Worm (Caenorhabditis elegans) whole organism, late embryonic: ENCODE measurements around the gene F57G8.7.

Experiments used
- C08G9.2 ChIP-seq: sonication (generic microtip); optimal IDR thresholded peaks from 2 replicates; lab custom pipeline; 2016; ENCODE audit warnings: mild to moderate bottlenecking, missing genetic modification characterization, moderate library complexity, missing compliant biosample characterization
- F13H6.1 ChIP-seq: sonication (generic microtip); optimal IDR thresholded peaks from 2 replicates; lab custom pipeline; 2016; ENCODE audit warnings: missing genetic modification characterization, missing compliant biosample characterization
- K02D7.2 ChIP-seq: sonication (generic microtip); optimal IDR thresholded peaks from 2 replicates; lab custom pipeline; 2017; ENCODE audit warnings: mild to moderate bottlenecking, missing genetic modification characterization, missing compliant biosample characterization
- K09A11.1 ChIP-seq: sonication (generic microtip); optimal IDR thresholded peaks from 2 replicates; lab custom pipeline; 2017; ENCODE audit warnings: antibody characterized with exemption, mild to moderate bottlenecking, missing genetic modification characterization, missing compliant biosample characterization; ENCODE audit not compliant: insufficient read depth
- T23F11.4 ChIP-seq: fragments of 200-800 bp; sonication (Bioruptor generic); optimal IDR thresholded peaks from 2 replicates; lab custom pipeline; 2018; ENCODE audit warnings: mild to moderate bottlenecking, missing genetic modification characterization, missing compliant biosample characterization
- Y22D7AL.16 ChIP-seq: sonication (generic microtip); optimal IDR thresholded peaks from 2 replicates; lab custom pipeline; 2016; ENCODE audit warnings: missing genetic modification characterization, missing compliant biosample characterization
- ahr-1 ChIP-seq: sonication (generic microtip); optimal IDR thresholded peaks from 2 replicates; lab custom pipeline; 2016; ENCODE audit warnings: missing genetic modification characterization, missing compliant biosample characterization
- ama-1 ChIP-seq: fragments of 150-350 bp; optimal IDR thresholded peaks from 2 replicates; lab custom pipeline; 2014
- ceh-14 ChIP-seq: sonication (generic microtip); optimal IDR thresholded peaks from 2 replicates; lab custom pipeline; 2016; ENCODE audit warnings: missing genotype, missing genetic modification characterization, missing compliant biosample characterization
- ceh-18 ChIP-seq: sonication (generic microtip); optimal IDR thresholded peaks from 2 replicates; lab custom pipeline; 2016; ENCODE audit warnings: missing genetic modification characterization, missing compliant biosample characterization
- ceh-19 ChIP-seq: fragments of 200-800 bp; sonication (Bioruptor generic); optimal IDR thresholded peaks from 2 replicates; lab custom pipeline; 2018; ENCODE audit warnings: mild to moderate bottlenecking, missing genetic modification characterization, missing compliant biosample characterization
- ceh-2 ChIP-seq: sonication (generic microtip); optimal IDR thresholded peaks from 2 replicates; lab custom pipeline; 2016; ENCODE audit warnings: missing genotype, missing genetic modification characterization, missing compliant biosample characterization
- ceh-22 ChIP-seq: sonication (generic microtip); optimal IDR thresholded peaks from 2 replicates; lab custom pipeline; 2017; ENCODE audit warnings: missing biosample characterization, missing genetic modification characterization
- ceh-34 ChIP-seq: sonication (generic microtip); optimal IDR thresholded peaks from 2 replicates; lab custom pipeline; 2016; ENCODE audit warnings: mild to moderate bottlenecking, missing genetic modification characterization, missing compliant biosample characterization
- ceh-45 ChIP-seq: fragments of 200-800 bp; sonication (Bioruptor generic); IDR thresholded peaks from 2 replicates; pipeline ENCODE4 v1.3.6; 2022; ENCODE audit warnings: missing genetic modification reagents, missing genetic modification characterization, missing compliant biosample characterization
- ceh-6 ChIP-seq: fragments of 200-800 bp; sonication (Bioruptor generic); optimal IDR thresholded peaks from 2 replicates; lab custom pipeline; 2018; ENCODE audit warnings: mild to moderate bottlenecking, missing genetic modification characterization, missing compliant biosample characterization
- ceh-9 ChIP-seq: sonication (generic microtip); optimal IDR thresholded peaks from 2 replicates; lab custom pipeline; 2016; ENCODE audit warnings: mild to moderate bottlenecking, missing genetic modification characterization, inconsistent platforms, missing compliant biosample characterization
- che-1 ChIP-seq: sonication (generic microtip); optimal IDR thresholded peaks from 2 replicates; lab custom pipeline; 2016; ENCODE audit warnings: mild to moderate bottlenecking, missing genetic modification characterization, missing compliant biosample characterization
- dmd-4 ChIP-seq: sonication (generic microtip); optimal IDR thresholded peaks from 2 replicates; lab custom pipeline; 2016; ENCODE audit warnings: borderline replicate concordance, missing genetic modification characterization, missing compliant biosample characterization
- dve-1 ChIP-seq: sonication (generic microtip); optimal IDR thresholded peaks from 2 replicates; lab custom pipeline; 2017; ENCODE audit warnings: antibody characterized with exemption, mild to moderate bottlenecking, missing genetic modification characterization, missing compliant biosample characterization
- elt-2 ChIP-seq: sonication (generic microtip); optimal IDR thresholded peaks from 2 replicates; lab custom pipeline; 2016; ENCODE audit warnings: missing genetic modification reagents, missing genetic modification characterization, missing compliant biosample characterization
- ets-4 ChIP-seq: sonication (generic microtip); optimal IDR thresholded peaks from 2 replicates; lab custom pipeline; 2016; ENCODE audit warnings: missing genetic modification characterization, missing compliant biosample characterization
- fkh-10 ChIP-seq: fragments of 150-350 bp; optimal IDR thresholded peaks from 2 replicates; lab custom pipeline; 2014; ENCODE audit warnings: missing biosample characterization, missing genetic modification reagents, missing genetic modification characterization
- hlh-15 ChIP-seq: sonication (generic microtip); optimal IDR thresholded peaks from 2 replicates; lab custom pipeline; 2016; ENCODE audit warnings: missing genetic modification characterization, missing compliant biosample characterization
- hlh-30 ChIP-seq: sonication (generic microtip); optimal IDR thresholded peaks from 2 replicates; lab custom pipeline; 2017; ENCODE audit warnings: antibody characterized with exemption, missing genetic modification characterization, missing compliant biosample characterization; ENCODE audit not compliant: insufficient read depth
- hlh-6 ChIP-seq: sonication (generic microtip); optimal IDR thresholded peaks from 2 replicates; lab custom pipeline; 2016; ENCODE audit warnings: missing genotype, missing genetic modification characterization, missing compliant biosample characterization
- hlh-8 ChIP-seq: sonication (generic microtip); optimal IDR thresholded peaks from 2 replicates; lab custom pipeline; 2016; ENCODE audit warnings: missing genotype, missing genetic modification characterization, missing compliant biosample characterization
- mec-3 ChIP-seq: sonication (generic microtip); optimal IDR thresholded peaks from 2 replicates; lab custom pipeline; 2016; ENCODE audit warnings: borderline replicate concordance, missing genetic modification characterization, missing compliant biosample characterization
- nhr-232 ChIP-seq: sonication (generic microtip); optimal IDR thresholded peaks from 2 replicates; lab custom pipeline; 2016; ENCODE audit warnings: missing genetic modification characterization, missing compliant biosample characterization
- odd-2 ChIP-seq: sonication (generic microtip); optimal IDR thresholded peaks from 2 replicates; lab custom pipeline; 2017; ENCODE audit warnings: antibody characterized with exemption, mild to moderate bottlenecking, missing genetic modification characterization, missing compliant biosample characterization
- pag-3 ChIP-seq: sonication (generic microtip); optimal IDR thresholded peaks from 2 replicates; lab custom pipeline; 2016; ENCODE audit warnings: missing compliant biosample characterization, missing genetic modification characterization, borderline replicate concordance
- pat-9 ChIP-seq: fragments of 200-800 bp; sonication (Bioruptor generic); optimal IDR thresholded peaks from 2 replicates; lab custom pipeline; 2018; ENCODE audit warnings: mild to moderate bottlenecking, missing genetic modification characterization, moderate library complexity, missing compliant biosample characterization
- pha-2 ChIP-seq: sonication (generic microtip); optimal IDR thresholded peaks from 2 replicates; lab custom pipeline; 2017; ENCODE audit warnings: mild to moderate bottlenecking, missing genetic modification characterization, missing compliant biosample characterization
- pha-4 ChIP-seq: fragments of 150-350 bp; optimal IDR thresholded peaks from 2 replicates; lab custom pipeline; 2018; ENCODE audit warnings: missing biosample characterization, missing genetic modification reagents, missing genetic modification characterization
- ref-2 ChIP-seq: sonication (generic microtip); optimal IDR thresholded peaks from 2 replicates; lab custom pipeline; 2016; ENCODE audit warnings: missing genetic modification characterization, missing compliant biosample characterization
- sox-4 ChIP-seq: sonication (generic microtip); optimal IDR thresholded peaks from 2 replicates; lab custom pipeline; 2017; ENCODE audit warnings: mild to moderate bottlenecking, missing genetic modification characterization, inconsistent platforms, missing compliant biosample characterization
- tbx-2 ChIP-seq: sonication (generic microtip); optimal IDR thresholded peaks from 2 replicates; lab custom pipeline; 2016; ENCODE audit warnings: missing genetic modification characterization, missing compliant biosample characterization
- unc-3 ChIP-seq, 2 experiments: fragments of 200-800 bp in 1 of 2; sonication (Bioruptor generic) in 1 of 2; sonication (generic microtip) in 1 of 2; conservative IDR thresholded peaks in 1 of 2; optimal IDR thresholded peaks in 1 of 2; 2 replicates each; pipeline versions ENCODE4 v1.3.6 to Lab custom; 2016 to 2022; ENCODE audit warnings: missing compliant biosample characterization in 2 of 2, missing genetic modification characterization in 2 of 2, missing genetic modification reagents in 1 of 2
- unc-42 ChIP-seq: sonication (generic microtip); optimal IDR thresholded peaks from 2 replicates; lab custom pipeline; 2016; ENCODE audit warnings: missing genotype, missing genetic modification characterization, missing compliant biosample characterization
- unc-86 ChIP-seq: sonication (generic microtip); optimal IDR thresholded peaks from 2 replicates; lab custom pipeline; 2016; ENCODE audit warnings: missing genetic modification characterization, missing compliant biosample characterization

The F57G8.7 gene

ce11 chrV:16299834-16300233, 29.1 kb upstream of the F57G8.7 start:
- no peak for TF ChIP-seq hlh-30 (tag; lab: Kevin White, UChicago)
- no peak for TF ChIP-seq pha-2 (tag; lab: Kevin White, UChicago)
- TF ChIP-seq ets-4 (tag; lab: Kevin White, UChicago) = no peak
- TF ChIP-seq hlh-8 (tag; lab: Kevin White, UChicago) = no peak
- TF ChIP-seq hlh-15 = no peak
- TF ChIP-seq nhr-232 (tag; lab: Kevin White, UChicago) = no peak
- TF ChIP-seq ceh-45 (GFP tag; lab: Robert Waterston, UW) = no peak
- no peak for TF ChIP-seq unc-86
- no peak for TF ChIP-seq tbx-2 (tag; lab: Kevin White, UChicago)
- TF ChIP-seq ceh-34 (tag; lab: Kevin White, UChicago) = no peak
- TF ChIP-seq sox-4 (tag; lab: Kevin White, UChicago) = no peak
- no peak for TF ChIP-seq ahr-1 (tag; lab: Kevin White, UChicago)
- no peak for TF ChIP-seq ceh-6 (GFP tag; lab: Kevin White, UChicago)
- no peak for TF ChIP-seq che-1 (tag; lab: Kevin White, UChicago)
- TF ChIP-seq pha-4 (tag; lab: Kevin White, UChicago) = no peak
- TF ChIP-seq F13H6.1 (tag; lab: Kevin White, UChicago) = no peak
- no peak for TF ChIP-seq K09A11.1 (tag; lab: Kevin White, UChicago)
- no peak for TF ChIP-seq pag-3 (tag; lab: Kevin White, UChicago)
- no peak for TF ChIP-seq ceh-22 (tag; lab: Kevin White, UChicago)

DNA sequence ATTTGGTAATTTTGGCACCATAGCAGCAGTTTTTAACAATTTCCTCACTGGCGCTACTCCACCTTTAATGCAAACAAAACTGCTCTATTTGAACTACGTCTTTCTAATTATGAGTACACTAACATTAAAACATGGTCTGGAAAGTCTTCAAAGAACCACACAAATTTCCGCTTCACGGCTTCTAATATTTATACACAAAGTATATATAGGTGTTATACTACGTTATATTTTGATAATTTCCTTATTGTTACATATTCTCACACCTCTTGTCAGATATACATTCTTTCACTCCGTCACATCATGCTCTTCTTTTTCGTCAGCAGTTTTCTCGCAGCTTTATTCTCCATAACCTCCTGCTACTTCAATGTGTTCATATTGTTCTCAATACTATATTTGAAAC, 28.7 kb upstream of the F57G8.7 start, which contains the start of gene srbc-82:
Gene srbc-82 (plus strand): TSS at position 301 of the 400 bp plus-strand sequence.
- TF ChIP-seq K02D7.2 (tag; lab: Kevin White, UChicago) = no peak
- TF ChIP-seq C08G9.2 (tag; lab: Kevin White, UChicago) = no peak
- no peak for TF ChIP-seq mec-3 (tag; lab: Kevin White, UChicago)
- TF ChIP-seq Y22D7AL.16 (tag; lab: Kevin White, UChicago) = no peak
- TF ChIP-seq dve-1 = no peak
- TF ChIP-seq unc-3 (GFP tag; conservative IDR thresholded peaks at IDR 0.05; lab: Robert Waterston, UW) = no peak
- TF ChIP-seq unc-3 (tag; optimal IDR thresholded peaks at IDR 0.05; lab: Kevin White, UChicago) = no peak
- no peak for TF ChIP-seq ceh-19

- TF ChIP-seq elt-2 (tag; lab: Kevin White, UChicago) (peak; percentile 63), pag-3 (tag; lab: Kevin White, UChicago) (no peak), mec-3 (tag; lab: Kevin White, UChicago) (no peak)
Measured at ce11 chrV:16302439-16302838, 26.5 kb upstream of the F57G8.7 start, which contains the start of the genes C31A11.13 and oac-6. C31A11.13 (minus strand) TSS chrV:16302551. oac-6 (plus strand) TSS chrV:16302717.

ce11 chrV:16307253-16307652, 21.7 kb upstream of the F57G8.7 start, which contains the start of gene srxa-7:
srxa-7 (plus strand) TSS chrV:16307553.
- TF ChIP-seq ama-1 = no peak

DNA sequence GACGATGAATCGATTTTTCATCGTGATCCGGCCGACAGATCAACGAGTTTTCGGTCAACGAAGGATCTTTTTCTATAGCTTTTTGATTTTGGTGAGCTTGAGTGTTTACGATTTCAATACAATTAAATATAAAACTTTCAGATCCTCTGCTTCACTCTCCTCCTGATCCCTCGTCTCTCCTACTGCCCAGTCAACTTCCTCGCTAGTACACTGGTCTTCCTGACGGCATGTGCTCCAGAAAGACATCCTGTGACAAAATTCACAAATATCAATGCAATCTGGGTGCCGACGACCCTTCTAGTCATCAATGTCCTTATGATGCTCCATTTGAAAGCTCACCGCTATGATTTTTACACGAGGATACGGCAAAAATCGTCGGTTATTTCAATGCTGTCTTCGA, 20.6 kb upstream of the F57G8.7 start:
- TF ChIP-seq ceh-2 (tag; lab: Kevin White, UChicago) (no peak), ets-4 (tag; lab: Kevin White, UChicago) (no peak), pat-9 (tag; lab: Kevin White, UChicago) (no peak), ceh-22 (tag; lab: Kevin White, UChicago) (no peak), ceh-9 (tag; lab: Kevin White, UChicago) (no peak), dmd-4 (tag; lab: Kevin White, UChicago) (no peak), hlh-6 (no peak), C08G9.2 (tag; lab: Kevin White, UChicago) (no peak), unc-42 (tag; lab: Kevin White, UChicago) (no peak), sox-4 (tag; lab: Kevin White, UChicago) (no peak), ceh-19 (no peak), T23F11.4 (GFP tag; lab: Kevin White, UChicago) (no peak), ceh-18 (tag; lab: Kevin White, UChicago) (no peak), odd-2 (tag; lab: Kevin White, UChicago) (no peak), ceh-14 (tag; lab: Kevin White, UChicago) (no peak), ref-2 (tag; lab: Kevin White, UChicago) (no peak), fkh-10 (no peak)
